Fruit fly (Drosophila melanogaster) whole organism, embryonic: Measurements from ENCODE around the gene CG7924.

Experiments
- Atf3 ChIP-seq: fragments of 200-800 bp; sonication (Bioruptor generic); optimal IDR thresholded peaks from 3 replicates; lab custom pipeline; 2016; ENCODE audit warnings: missing biosample characterization, missing genetic modification characterization
- Atf6 ChIP-seq: fragments of 200-800 bp; sonication (Bioruptor generic); IDR thresholded peaks from 2 replicates; pipeline ENCODE4 v1.3.6; 2022; ENCODE audit warnings: missing biosample characterization, missing genetic modification characterization
- BtbVII ChIP-seq: fragments of 200-800 bp; sonication (Bioruptor generic); optimal IDR thresholded peaks from 3 replicates; lab custom pipeline; 2017; ENCODE audit warnings: missing biosample characterization, mild to moderate bottlenecking, missing genetic modification characterization
- CG10462 ChIP-seq: fragments of 200-800 bp; sonication (Bioruptor generic); optimal IDR thresholded peaks from 2 replicates; lab custom pipeline; 2016; ENCODE audit warnings: missing biosample characterization, missing genetic modification characterization
- CG12299 ChIP-seq: fragments of 200-800 bp; sonication (Bioruptor generic); optimal IDR thresholded peaks from 2 replicates; lab custom pipeline; 2018; ENCODE audit warnings: missing biosample characterization, mild to moderate bottlenecking, missing genetic modification characterization
- CG14014 ChIP-seq: fragments of 200-800 bp; sonication (Bioruptor generic); IDR thresholded peaks from 2 replicates; pipeline ENCODE4 v1.3.6; 2022; ENCODE audit warnings: missing biosample characterization, missing genetic modification characterization
- CG14860 ChIP-seq: fragments of 200-800 bp; sonication (Bioruptor generic); IDR thresholded peaks from 3 replicates; pipeline ENCODE4 v1.3.6; 2022; ENCODE audit warnings: missing biosample characterization, missing genetic modification characterization; ENCODE audit not compliant: partially characterized antibody
- CG17361 ChIP-seq: fragments of 200-800 bp; sonication (Bioruptor generic); IDR thresholded peaks from 3 replicates; pipeline ENCODE4 v1.3.6; 2022; ENCODE audit warnings: missing biosample characterization, missing genetic modification characterization
- CG17568 ChIP-seq: fragments of 200-800 bp; sonication (Bioruptor generic); optimal IDR thresholded peaks from 2 replicates; lab custom pipeline; 2018; ENCODE audit warnings: missing biosample characterization, mild to moderate bottlenecking, missing genetic modification characterization, moderate library complexity
- CG18476 ChIP-seq: fragments of 200-800 bp; sonication (Bioruptor generic); optimal IDR thresholded peaks from 2 replicates; lab custom pipeline; 2016; ENCODE audit warnings: missing biosample characterization, mild to moderate bottlenecking, missing genetic modification characterization
- CG30020 ChIP-seq: fragments of 200-800 bp; optimal IDR thresholded peaks from 2 replicates; lab custom pipeline; 2019; ENCODE audit warnings: missing biosample characterization, mild to moderate bottlenecking, missing genetic modification characterization, moderate library complexity
- CG32532 ChIP-seq: fragments of 200-800 bp; sonication (Bioruptor generic); IDR thresholded peaks from 2 replicates; pipeline ENCODE4 v1.3.6; 2022; ENCODE audit warnings: missing biosample characterization, missing genetic modification characterization
- CG32772 ChIP-seq: fragments of 200-800 bp; sonication (Bioruptor generic); IDR thresholded peaks from 2 replicates; pipeline ENCODE4 v1.3.6; 2022; ENCODE audit warnings: missing biosample characterization, missing genetic modification characterization
- CG34224 ChIP-seq: fragments of 200-800 bp; sonication (Bioruptor generic); IDR thresholded peaks from 3 replicates; pipeline ENCODE4 v1.3.6; 2022; ENCODE audit warnings: missing biosample characterization, missing genetic modification characterization; ENCODE audit not compliant: partially characterized antibody
- CG6683 ChIP-seq: fragments of 200-800 bp; sonication (Bioruptor generic); optimal IDR thresholded peaks from 2 replicates; lab custom pipeline; 2017; ENCODE audit warnings: missing biosample characterization, mild to moderate bottlenecking, missing genetic modification characterization, missing genetic modification reagents
- CG6813 ChIP-seq: fragments of 200-800 bp; sonication (Bioruptor generic); optimal IDR thresholded peaks from 2 replicates; lab custom pipeline; 2017; ENCODE audit warnings: missing biosample characterization, missing genetic modification characterization, mild to moderate bottlenecking, moderate library complexity, missing genetic modification reagents
- CG7357 ChIP-seq: fragments of 200-800 bp; sonication (Bioruptor generic); IDR thresholded peaks from 3 replicates; pipeline ENCODE4 v1.3.6; 2022; ENCODE audit warnings: missing biosample characterization, missing genetic modification characterization
- CG7839 ChIP-seq: fragments of 200-800 bp; sonication (Bioruptor generic); optimal IDR thresholded peaks from 3 replicates; lab custom pipeline; 2018; ENCODE audit warnings: missing biosample characterization, mild to moderate bottlenecking, missing genetic modification characterization, moderate library complexity
- CG8478 ChIP-seq: fragments of >200 bp; optimal IDR thresholded peaks from 2 replicates; lab custom pipeline; 2018
- Dll ChIP-seq: fragments of 200-800 bp; sonication (Bioruptor generic); IDR thresholded peaks from 4 replicates; pipeline ENCODE4 v1.3.6; 2022; ENCODE audit warnings: missing biosample characterization, missing genetic modification characterization; ENCODE audit not compliant: partially characterized antibody
- E2f1 ChIP-seq: fragments of 200-800 bp; sonication (Bioruptor generic); IDR thresholded peaks from 2 replicates; pipeline ENCODE4 v1.3.6; 2022; ENCODE audit warnings: missing biosample characterization, missing genetic modification characterization
- Fer1 ChIP-seq: fragments of 200-800 bp; sonication (Bioruptor generic); optimal IDR thresholded peaks from 2 replicates; lab custom pipeline; 2017; ENCODE audit warnings: missing biosample characterization, mild to moderate bottlenecking, missing genetic modification characterization
- Fer2 ChIP-seq: fragments of 200-800 bp; sonication (Bioruptor generic); optimal IDR thresholded peaks from 2 replicates; lab custom pipeline; 2018; ENCODE audit warnings: missing biosample characterization, mild to moderate bottlenecking, missing genetic modification characterization, moderate library complexity
- HmgD ChIP-seq: fragments of 200-800 bp; sonication (Bioruptor generic); optimal IDR thresholded peaks from 3 replicates; lab custom pipeline; 2016; ENCODE audit warnings: missing biosample characterization, missing genetic modification characterization
- HmgZ ChIP-seq: fragments of 200-800 bp; sonication (Bioruptor generic); optimal IDR thresholded peaks from 2 replicates; lab custom pipeline; 2018; ENCODE audit warnings: missing biosample characterization, mild to moderate bottlenecking, missing genetic modification characterization
- Hmr ChIP-seq: fragments of 200-800 bp; sonication (Bioruptor generic); optimal IDR thresholded peaks from 3 replicates; lab custom pipeline; 2017; ENCODE audit warnings: mild to moderate bottlenecking, missing biosample characterization, missing genetic modification reagents, missing genetic modification characterization
- Optix ChIP-seq: fragments of 200-800 bp; sonication (Bioruptor generic); IDR thresholded peaks from 3 replicates; pipeline ENCODE4 v1.3.6; 2022; ENCODE audit warnings: missing biosample characterization, missing genetic modification characterization
- PHDP ChIP-seq: fragments of 200-800 bp; sonication (Bioruptor generic); optimal IDR thresholded peaks from 3 replicates; lab custom pipeline; 2018; ENCODE audit warnings: missing biosample characterization, mild to moderate bottlenecking, missing genetic modification characterization, moderate library complexity
- Poxn ChIP-seq: fragments of 200-800 bp; sonication (Bioruptor generic); IDR thresholded peaks from 2 replicates; pipeline ENCODE4 v1.3.6; 2022; ENCODE audit warnings: missing biosample characterization, missing genetic modification characterization
- Ptx1 ChIP-seq: fragments of 200-800 bp; sonication (Bioruptor generic); IDR thresholded peaks from 2 replicates; pipeline ENCODE4 v1.3.6; 2022; ENCODE audit warnings: missing biosample characterization, missing genetic modification characterization
- Rx ChIP-seq: fragments of 200-800 bp; sonication (Bioruptor generic); IDR thresholded peaks from 2 replicates; pipeline ENCODE4 v1.3.6; 2022; ENCODE audit warnings: missing biosample characterization, missing genetic modification characterization
- Six4 ChIP-seq: fragments of 200-800 bp; sonication (Bioruptor generic); optimal IDR thresholded peaks from 2 replicates; lab custom pipeline; 2016; ENCODE audit warnings: missing biosample characterization, missing genetic modification characterization
- TFAM ChIP-seq: fragments of 200-800 bp; sonication (Bioruptor generic); optimal IDR thresholded peaks from 2 replicates; lab custom pipeline; 2017; ENCODE audit warnings: missing biosample characterization, missing genetic modification characterization, inconsistent platforms
- Usf ChIP-seq: fragments of 200-800 bp; sonication (Bioruptor generic); optimal IDR thresholded peaks from 2 replicates; lab custom pipeline; 2017; ENCODE audit warnings: missing genotype, missing biosample characterization, missing genetic modification characterization
- Vsx1 ChIP-seq: fragments of 200-800 bp; sonication (Bioruptor generic); optimal IDR thresholded peaks from 2 replicates; lab custom pipeline; 2017; ENCODE audit warnings: missing biosample characterization, mild to moderate bottlenecking, missing genetic modification characterization, missing genetic modification reagents
- Xrp1 ChIP-seq: fragments of 200-800 bp; sonication (Bioruptor generic); IDR thresholded peaks from 2 replicates; pipeline ENCODE4 v1.3.6; 2022; ENCODE audit warnings: missing biosample characterization, missing genetic modification characterization
- ac ChIP-seq: fragments of 200-800 bp; sonication (Bioruptor generic); optimal IDR thresholded peaks from 3 replicates; lab custom pipeline; 2017; ENCODE audit warnings: missing biosample characterization, mild to moderate bottlenecking, missing genetic modification characterization
- ash1 ChIP-seq: fragments of 200-800 bp; sonication (Bioruptor generic); optimal IDR thresholded peaks from 2 replicates; lab custom pipeline; 2018; ENCODE audit warnings: missing biosample characterization, mild to moderate bottlenecking, missing genetic modification characterization
- corto ChIP-seq: fragments of 200-800 bp; sonication (Bioruptor generic); optimal IDR thresholded peaks from 2 replicates; lab custom pipeline; 2016; ENCODE audit warnings: missing biosample characterization, mild to moderate bottlenecking, missing genetic modification characterization, moderate library complexity
- dan ChIP-seq: fragments of 200-800 bp; sonication (Bioruptor generic); IDR thresholded peaks from 2 replicates; pipeline ENCODE4 v1.3.6; 2022; ENCODE audit warnings: missing biosample characterization, missing genetic modification characterization
- dmrt11E ChIP-seq: fragments of 200-800 bp; sonication (Bioruptor generic); optimal IDR thresholded peaks from 3 replicates; lab custom pipeline; 2018; ENCODE audit warnings: missing biosample characterization, mild to moderate bottlenecking, missing genetic modification characterization, moderate library complexity
- gro ChIP-seq: fragments of 200-800 bp; sonication (Bioruptor generic); optimal IDR thresholded peaks from 2 replicates; lab custom pipeline; 2016; ENCODE audit warnings: missing biosample characterization, missing genetic modification characterization
- jigr1 ChIP-seq: fragments of 200-800 bp; sonication (Bioruptor generic); IDR thresholded peaks from 3 replicates; pipeline ENCODE4 v1.3.6; 2022; ENCODE audit warnings: missing biosample characterization, missing genetic modification characterization
- lab ChIP-seq: fragments of 200-800 bp; sonication (Bioruptor generic); optimal IDR thresholded peaks from 3 replicates; lab custom pipeline; 2017; ENCODE audit warnings: missing biosample characterization, missing genetic modification characterization, mild to moderate bottlenecking, moderate library complexity, missing genetic modification reagents
- lmd ChIP-seq: fragments of 200-800 bp; sonication (Bioruptor generic); IDR thresholded peaks from 2 replicates; pipeline ENCODE4 v1.3.6; 2022; ENCODE audit warnings: missing biosample characterization, missing genetic modification characterization
- lola ChIP-seq, 3 experiments: fragments of >200 bp in 2 of 3; fragments of 200-800 bp in 1 of 3; sonication (Bioruptor generic) in 1 of 3; optimal IDR thresholded peaks; 2 replicates each; lab custom pipeline; 2017 to 2019; ENCODE audit warnings: missing biosample characterization in 3 of 3, missing genetic modification characterization in 3 of 3, mild to moderate bottlenecking in 1 of 3, moderate library complexity in 1 of 3
- pho ChIP-seq: fragments of 200-800 bp; sonication (Bioruptor generic); optimal IDR thresholded peaks from 2 replicates; lab custom pipeline; 2016; ENCODE audit warnings: missing biosample characterization, missing genetic modification characterization
- ranshi ChIP-seq: fragments of 200-800 bp; sonication (Bioruptor generic); IDR thresholded peaks from 2 replicates; pipeline ENCODE4 v1.3.6; 2022; ENCODE audit warnings: missing biosample characterization, missing genetic modification characterization
- run ChIP-seq: fragments of 200-800 bp; sonication (Bioruptor generic); optimal IDR thresholded peaks from 3 replicates; lab custom pipeline; 2018; ENCODE audit warnings: missing biosample characterization, mild to moderate bottlenecking, missing genetic modification characterization
- usp ChIP-seq: fragments of >200 bp; optimal IDR thresholded peaks from 2 replicates; lab custom pipeline; 2017; ENCODE audit warnings: missing biosample characterization, missing genetic modification characterization
- wdn ChIP-seq: fragments of 200-800 bp; sonication (Bioruptor generic); IDR thresholded peaks from 2 replicates; pipeline ENCODE4 v1.3.6; 2022; ENCODE audit warnings: missing biosample characterization, missing genetic modification characterization
- zfh1 ChIP-seq: fragments of 200-800 bp; sonication (Bioruptor generic); IDR thresholded peaks from 3 replicates; pipeline ENCODE4 v1.3.6; 2022; ENCODE audit warnings: missing biosample characterization, missing genetic modification characterization

The CG7924 gene

DNA sequence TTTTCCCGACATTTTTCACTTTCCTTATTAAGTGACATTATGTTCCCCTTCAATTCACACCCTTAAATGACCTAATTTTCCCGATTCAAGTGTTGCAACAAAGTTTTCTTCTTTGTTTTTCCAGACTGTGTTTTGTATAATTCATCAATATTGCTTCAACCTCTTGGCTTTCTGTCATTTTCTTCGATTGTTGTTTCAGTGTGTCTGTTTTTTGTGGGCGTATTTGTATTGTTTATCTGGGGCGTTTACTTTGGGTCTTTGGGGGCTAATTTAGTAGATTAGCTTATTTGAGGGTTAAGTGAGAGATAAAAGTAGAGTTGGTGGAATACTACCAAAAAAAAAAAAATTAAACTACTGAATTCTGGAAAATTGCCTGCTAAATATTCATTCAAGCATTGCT is 37.6 kb upstream of the CG7924 start (continued):
- TF ChIP-seq CG30020 (no peak), E2f1 (GFP tag; lab: Robert Waterston, UW) (no peak), dan (no peak), CG14860 (GFP tag; lab: Robert Waterston, UW) (no peak), corto (GFP tag; lab: Kevin White, UChicago) (no peak), BtbVII (GFP tag; lab: Kevin White, UChicago) (peak; percentile 64), CG7357 (GFP tag; lab: Robert Waterston, UW) (no peak), Six4 (GFP tag; lab: Kevin White, UChicago) (peak; percentile 16), CG6683 (GFP tag; lab: Kevin White, UChicago) (no peak), gro (GFP tag; lab: Kevin White, UChicago) (no peak), Hmr (GFP tag; lab: Kevin White, UChicago) (peak; percentile 35), CG12299 (no peak), Xrp1 (GFP tag; lab: Robert Waterston, UW) (peak; percentile 54; the same call in 1 of the 2 replicates), CG7839 (tag; lab: Kevin White, UChicago) (no peak), lab (GFP tag; lab: Kevin White, UChicago) (peak; percentile 79), run (tag; lab: Kevin White, UChicago) (no peak), TFAM (no peak), pho (GFP tag; lab: Kevin White, UChicago) (peak; percentile 23), ac (GFP tag; lab: Kevin White, UChicago) (no peak), Atf6 (GFP tag; lab: Robert Waterston, UW) (no peak), CG18476 (GFP tag; lab: Kevin White, UChicago) (peak; percentile 9), usp (no peak), CG17361 (GFP tag; lab: Robert Waterston, UW) (no peak), Fer1 (GFP tag; lab: Kevin White, UChicago) (peak; percentile 47), CG32772 (GFP tag; lab: Robert Waterston, UW) (no peak), zfh1 (GFP tag; lab: Robert Waterston, UW) (no peak), wdn (no peak), CG34224 (GFP tag; lab: Robert Waterston, UW) (no peak), CG17568 (GFP tag; lab: Kevin White, UChicago) (peak; percentile 81), CG10462 (GFP tag; lab: Kevin White, UChicago) (no peak), Ptx1 (GFP tag; lab: Robert Waterston, UW) (no peak), Dll (GFP tag; lab: Robert Waterston, UW) (no peak), Fer2 (no peak), Poxn (GFP tag; lab: Robert Waterston, UW) (no peak), lmd (GFP tag; lab: Robert Waterston, UW) (no peak), Atf3 (GFP tag; lab: Kevin White, UChicago) (no peak), dmrt11E (tag; lab: Kevin White, UChicago) (peak; percentile 10), HmgD (GFP tag; lab: Kevin White, UChicago) (no peak), CG32532 (GFP tag; lab: Robert Waterston, UW) (no peak), lola (GFP tag; optimal IDR thresholded peaks at IDR 0.05; lab: Kevin White, UChicago) (no peak), ash1 (GFP tag; lab: Kevin White, UChicago) (no peak), CG8478 (lab: Kevin White, UChicago) (no peak), Rx (GFP tag; lab: Robert Waterston, UW) (no peak), Usf (GFP tag; lab: Kevin White, UChicago) (no peak), ranshi (no peak), HmgZ (no peak), jigr1 (GFP tag; lab: Robert Waterston, UW) (no peak), Vsx1 (GFP tag; lab: Kevin White, UChicago) (peak; percentile 79), CG14014 (GFP tag; lab: Robert Waterston, UW) (peak; percentile 37; the same call in 1 of the 2 replicates), Optix (GFP tag; lab: Robert Waterston, UW) (no peak), PHDP (tag; lab: Kevin White, UChicago) (peak; percentile 55), CG6813 (GFP tag; lab: Kevin White, UChicago) (peak; percentile 49)
